Worm (Caenorhabditis elegans): ENCODE measurements around the gene ttll-4.

The ttll-4 gene

ce11 chrIII:10153003-10153402 is 29.0 kb downstream of the ttll-4 start:
- TF ChIP-seq elt-2 (tag; optimal IDR thresholded peaks at IDR 0.05) (no peak), ceh-9 (tag; optimal IDR thresholded peaks at IDR 0.05) (no peak), pros-1 (tag; optimal IDR thresholded peaks at IDR 0.05) (no peak), dve-1 (tag; optimal IDR thresholded peaks at IDR 0.05) (no peak), syd-9 (tag; optimal IDR thresholded peaks at IDR 0.05) (no peak), ceh-31 (tag; optimal IDR thresholded peaks at IDR 0.05) (peak; percentile 62), nfya-1 (tag; optimal IDR thresholded peaks at IDR 0.05) (no peak), ceh-18 (tag; optimal IDR thresholded peaks at IDR 0.05) (peak; percentile 18), unc-42 (tag; optimal IDR thresholded peaks at IDR 0.05) (peak; percentile 89), ceh-48 (tag; optimal IDR thresholded peaks at IDR 0.05) (no peak), unc-55 (GFP tag; optimal IDR thresholded peaks at IDR 0.05) (no peak), ceh-22 (tag; optimal IDR thresholded peaks at IDR 0.05) (no peak), ceh-19 (GFP tag; optimal IDR thresholded peaks at IDR 0.05) (no peak)

- TF ChIP-seq fkh-6 (tag; optimal IDR thresholded peaks at IDR 0.05), result no peak
These were observed 31.0 kb downstream of the ttll-4 start for ce11 chrIII:10154993-10155392.

- TF ChIP-seq nfya-1 (tag; optimal IDR thresholded peaks at IDR 0.05), result no peak
These were observed 32.3 kb downstream of the ttll-4 start for ce11 chrIII:10156269-10156668.

DNA sequence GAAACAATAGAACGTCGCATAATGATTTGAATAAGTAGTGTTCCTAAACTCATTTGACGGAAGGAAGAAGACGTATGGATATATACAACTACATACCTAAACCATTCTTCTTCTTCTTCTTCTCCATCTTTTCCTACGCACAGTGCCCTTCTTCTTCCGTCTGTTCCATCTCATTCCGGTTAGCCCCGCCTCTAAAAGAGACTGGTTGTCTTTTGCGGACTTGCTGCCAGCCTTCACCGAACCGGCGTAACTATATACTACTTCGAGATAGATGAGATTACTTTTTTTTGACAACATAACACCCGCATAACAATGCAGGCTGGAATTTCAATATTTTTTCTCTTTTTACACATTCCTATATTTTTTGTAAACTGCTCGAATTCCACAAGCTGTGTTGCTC is 36.4 kb downstream of the ttll-4 start, which contains the start of the genes K08E5.5 and mua-3:
Gene K08E5.5, minus strand, starts transcription at position 101 of the 400 bp plus-strand sequence.
Gene mua-3, plus strand, starts transcription at position 313 of the 400 bp plus-strand sequence.
- TF ChIP-seq ttx-3 (tag; optimal IDR thresholded peaks at IDR 0.05), result no peak
- TF ChIP-seq dve-1 (tag; optimal IDR thresholded peaks at IDR 0.05), result no peak
- TF ChIP-seq ceh-34 (tag; optimal IDR thresholded peaks at IDR 0.05), result no peak
- TF ChIP-seq npax-4 (tag; optimal IDR thresholded peaks at IDR 0.05), result no peak
- TF ChIP-seq F13H6.1 (tag; optimal IDR thresholded peaks at IDR 0.05), result no peak
- no peak for TF ChIP-seq unc-55 (GFP tag; optimal IDR thresholded peaks at IDR 0.05)
- TF ChIP-seq lin-11 (tag; optimal IDR thresholded peaks at IDR 0.05), result no peak
- no peak for TF ChIP-seq K09A11.1 (tag; optimal IDR thresholded peaks at IDR 0.05; ENCODE audit: insufficient read depth)
- TF ChIP-seq ref-2 (tag; optimal IDR thresholded peaks at IDR 0.05), result no peak
- no peak for TF ChIP-seq gmeb-2 (tag; optimal IDR thresholded peaks at IDR 0.05)
- TF ChIP-seq sdc-2 (tag; optimal IDR thresholded peaks at IDR 0.05), result no peak
- no peak for TF ChIP-seq ceh-2 (tag; optimal IDR thresholded peaks at IDR 0.05)
- no peak for TF ChIP-seq nhr-11 (tag; optimal IDR thresholded peaks at IDR 0.05)
- no peak for TF ChIP-seq che-1 (tag; optimal IDR thresholded peaks at IDR 0.05)
- no peak for TF ChIP-seq hlh-8 (tag; optimal IDR thresholded peaks at IDR 0.05)
- TF ChIP-seq mec-3 (tag; optimal IDR thresholded peaks at IDR 0.05; ENCODE audit: borderline replicate concordance), result no peak

DNA sequence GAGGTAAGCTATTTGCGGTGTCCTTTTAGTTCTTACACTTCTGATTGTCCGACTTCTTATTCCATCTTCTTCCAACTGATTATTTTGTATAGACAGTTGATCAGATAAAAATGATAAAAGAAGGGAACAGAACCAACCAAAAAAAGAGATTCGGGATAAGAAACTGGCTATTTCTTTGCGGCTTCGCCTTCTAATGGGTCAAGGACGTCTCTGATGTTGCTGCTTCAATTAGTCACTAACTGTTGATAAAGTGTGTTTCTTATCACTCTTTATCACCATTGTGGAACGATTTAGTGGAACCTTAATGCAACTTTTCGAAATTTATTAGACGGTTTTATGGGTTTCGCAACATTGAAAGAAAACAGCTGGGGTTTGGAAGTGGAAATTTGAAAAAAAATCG is 46.3 kb downstream of the ttll-4 start:
- no peak for TF ChIP-seq hlh-15 (tag; optimal IDR thresholded peaks at IDR 0.05)
- no peak for TF ChIP-seq C38D4.7 (GFP tag; optimal IDR thresholded peaks at IDR 0.05)
- no peak for TF ChIP-seq ceh-30 (tag; optimal IDR thresholded peaks at IDR 0.05)
- TF ChIP-seq ama-1 (optimal IDR thresholded peaks at IDR 0.05), result no peak
- TF ChIP-seq pax-1 (tag; optimal IDR thresholded peaks at IDR 0.05), result no peak
- TF ChIP-seq ceh-48 (tag; optimal IDR thresholded peaks at IDR 0.05), result no peak
- TF ChIP-seq pqm-1 (tag; optimal IDR thresholded peaks at IDR 0.05), result no peak
- no peak for TF ChIP-seq ceh-18 (tag; optimal IDR thresholded peaks at IDR 0.05)
- no peak for TF ChIP-seq pros-1 (tag; optimal IDR thresholded peaks at IDR 0.05)
- TF ChIP-seq ceh-31 (tag; optimal IDR thresholded peaks at IDR 0.05), result no peak
- TF ChIP-seq unc-3 (GFP tag; conservative IDR thresholded peaks at IDR 0.05), result no peak
- no peak for TF ChIP-seq unc-3 (tag; optimal IDR thresholded peaks at IDR 0.05)
- TF ChIP-seq ceh-24 (tag; optimal IDR thresholded peaks at IDR 0.05), result no peak
- TF ChIP-seq ceh-34 (tag; optimal IDR thresholded peaks at IDR 0.05), result no peak
- no peak for TF ChIP-seq lin-11 (tag; optimal IDR thresholded peaks at IDR 0.05)
- no peak for TF ChIP-seq tbx-7 (tag; optimal IDR thresholded peaks at IDR 0.05)
